Fruit fly (Drosophila melanogaster) whole organism, wandering third instar larva: Measurements from ENCODE around the gene CG15022.

Experiments used
- Dfd ChIP-seq: fragments of >200 bp; optimal IDR thresholded peaks from 2 replicates; lab custom pipeline; 2017; ENCODE audit warnings: missing biosample characterization, missing genetic modification characterization
- GATAd ChIP-seq: sonication (Bioruptor generic); optimal IDR thresholded peaks from 2 replicates; lab custom pipeline; 2016; ENCODE audit warnings: missing biosample characterization, missing genetic modification characterization
- Hnf4 ChIP-seq: fragments of 200-800 bp; sonication (Bioruptor generic); optimal IDR thresholded peaks from 2 replicates; lab custom pipeline; 2016; ENCODE audit warnings: missing biosample characterization, mild to moderate bottlenecking, missing genetic modification characterization
- br ChIP-seq: fragments of 200-800 bp; sonication (Bioruptor generic); optimal IDR thresholded peaks from 2 replicates; lab custom pipeline; 2016; ENCODE audit warnings: missing biosample characterization, missing genetic modification characterization
- ey ChIP-seq: fragments of 200-800 bp; sonication (Bioruptor generic); optimal IDR thresholded peaks from 2 replicates; lab custom pipeline; 2016; ENCODE audit warnings: missing biosample characterization, missing genetic modification characterization
- h ChIP-seq: fragments of 200-800 bp; sonication (Bioruptor generic); optimal IDR thresholded peaks from 3 replicates; lab custom pipeline; 2016; ENCODE audit warnings: missing biosample characterization, mild to moderate bottlenecking, missing genetic modification characterization
- woc ChIP-seq: sonication (Bioruptor generic); optimal IDR thresholded peaks from 2 replicates; lab custom pipeline; 2016; ENCODE audit warnings: missing biosample characterization, mild to moderate bottlenecking, missing genetic modification characterization

- TF ChIP-seq woc (GFP tag; lab: Kevin White, UChicago) (no peak), h (GFP tag; lab: Kevin White, UChicago) (no peak), Hnf4 (GFP tag; lab: Kevin White, UChicago) (no peak), br (GFP tag; lab: Kevin White, UChicago) (no peak), Dfd (GFP tag; lab: Kevin White, UChicago) (no peak), ey (GFP tag; lab: Kevin White, UChicago) (no peak), GATAd (no peak)
Observed at dm6 chr3L:4469701-4470100, 9.6 kb upstream of the CG15022 start, which contains the start of gene CG32249.
